Worm (Caenorhabditis elegans): ENCODE results near the gene K07F5.12.

K07F5.12 gene

DNA sequence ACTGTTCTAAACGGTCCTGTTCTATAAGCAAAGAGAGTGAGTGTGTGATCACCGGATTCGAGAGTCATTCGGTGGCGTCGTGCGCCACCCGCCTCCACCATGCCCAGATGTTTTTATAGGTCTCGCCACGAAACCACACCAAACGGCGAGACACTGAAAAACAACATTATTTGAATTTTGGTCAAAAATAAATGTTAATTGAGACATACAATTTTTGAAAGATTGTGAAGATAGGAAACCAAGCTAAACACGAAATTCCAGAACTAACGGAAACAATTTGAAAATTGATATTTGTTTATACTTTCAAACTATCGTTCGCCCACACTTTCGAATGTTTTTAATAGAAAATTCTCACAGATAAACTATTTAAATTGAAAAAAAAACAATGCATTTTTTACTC lies 31.3 kb upstream of the K07F5.12 start, which contains the start of gene catp-6:
Gene catp-6 (minus strand): TSS at position 101 of the 400 bp plus-strand sequence.
- TF ChIP-seq mdl-1 (tag; optimal IDR thresholded peaks at IDR 0.05) (no peak), ama-1 (optimal IDR thresholded peaks at IDR 0.05) (no peak), mml-1 (tag; optimal IDR thresholded peaks at IDR 0.05) (no peak), lsy-12 (tag; optimal IDR thresholded peaks at IDR 0.05) (no peak), nhr-25 (tag; optimal IDR thresholded peaks at IDR 0.05) (no peak), ceh-9 (tag; optimal IDR thresholded peaks at IDR 0.05) (no peak), fkh-10 (GFP tag; optimal IDR thresholded peaks at IDR 0.05) (no peak), daf-12 (tag; optimal IDR thresholded peaks at IDR 0.05) (no peak), fkh-2 (tag; optimal IDR thresholded peaks at IDR 0.05) (no peak), ceh-16 (tag; optimal IDR thresholded peaks at IDR 0.05) (no peak), nhr-11 (tag; optimal IDR thresholded peaks at IDR 0.05) (no peak), ztf-4 (tag; optimal IDR thresholded peaks at IDR 0.05) (no peak)

DNA sequence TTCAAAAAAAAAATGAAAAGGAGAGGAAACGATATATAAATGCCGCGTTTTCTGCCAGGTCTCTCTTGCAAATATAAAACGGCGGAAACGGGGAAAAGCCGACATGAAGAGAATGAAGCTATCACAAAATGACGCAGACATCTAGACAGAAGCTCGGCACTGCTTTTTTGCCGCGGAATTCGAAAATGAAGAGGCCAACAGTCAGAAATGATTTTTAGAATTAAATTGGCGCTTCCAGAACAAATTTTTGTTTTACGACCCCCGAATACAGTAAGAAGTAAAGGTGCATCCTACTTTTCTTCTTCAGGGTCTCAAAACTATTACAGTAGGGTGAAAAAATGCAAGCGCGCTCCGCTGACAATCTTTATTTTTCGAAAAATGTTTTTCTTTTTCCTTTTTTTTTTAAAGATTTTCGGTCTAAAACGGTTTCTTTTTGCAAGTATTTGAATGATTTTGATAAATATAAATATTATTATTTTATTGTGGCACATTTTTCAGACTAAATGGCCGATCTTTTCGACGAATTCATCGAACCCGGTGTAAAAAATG lies 30.5 kb upstream of the K07F5.12 start, which contains the start of gene mtr-4:
Gene mtr-4 (plus strand): TSS at position 499 of the 549 bp plus-strand sequence.
- no peak for TF ChIP-seq ama-1 (optimal IDR thresholded peaks at IDR 0.05)
- TF ChIP-seq pha-4 (tag; optimal IDR thresholded peaks at IDR 0.05), result no peak
- no peak for TF ChIP-seq unc-62 (GFP tag; optimal IDR thresholded peaks at IDR 0.05)
- TF ChIP-seq lin-15B (tag; optimal IDR thresholded peaks at IDR 0.05), result peak; percentile 62
- TF ChIP-seq skn-1 (tag; optimal IDR thresholded peaks at IDR 0.05), result peak; percentile 24
- no peak for TF ChIP-seq nhr-43 (tag; optimal IDR thresholded peaks at IDR 0.05; ENCODE audit: poor library complexity, severe bottlenecking)
- peak; percentile 85 for TF ChIP-seq elt-2 (tag; optimal IDR thresholded peaks at IDR 0.05)
- TF ChIP-seq ceh-82 (tag; optimal IDR thresholded peaks at IDR 0.05), result no peak
- peak; percentile 27 for TF ChIP-seq egl-5 (tag; optimal IDR thresholded peaks at IDR 0.05)
- no peak for TF ChIP-seq nfya-1 (tag; optimal IDR thresholded peaks at IDR 0.05; ENCODE audit: insufficient read depth)
- TF ChIP-seq lsy-12 (tag; optimal IDR thresholded peaks at IDR 0.05), result no peak

ce11 chrIV:9832586-9832985 lies 23.2 kb upstream of the K07F5.12 start, which contains the start of gene kin-21:
TSS of gene kin-21 (plus strand) at chrIV:9832886.
- TF ChIP-seq zag-1 (tag; optimal IDR thresholded peaks at IDR 0.05), result no peak
- no peak for TF ChIP-seq unc-62 (GFP tag; optimal IDR thresholded peaks at IDR 0.05)
- TF ChIP-seq ZK546.5 (tag; optimal IDR thresholded peaks at IDR 0.05), result no peak
- no peak for TF ChIP-seq nhr-23 (tag; optimal IDR thresholded peaks at IDR 0.05)
- TF ChIP-seq ceh-82 (tag; optimal IDR thresholded peaks at IDR 0.05), result no peak
- no peak for TF ChIP-seq egl-27 (tag; optimal IDR thresholded peaks at IDR 0.05)
- no peak for TF ChIP-seq jun-1 (tag; optimal IDR thresholded peaks at IDR 0.05)
- TF ChIP-seq nfya-1 (tag; optimal IDR thresholded peaks at IDR 0.05; ENCODE audit: insufficient read depth), result no peak
- TF ChIP-seq lin-39 (tag; optimal IDR thresholded peaks at IDR 0.05), result no peak
- no peak for TF ChIP-seq ceh-16 (tag; optimal IDR thresholded peaks at IDR 0.05)
- no peak for TF ChIP-seq lin-15B (tag; optimal IDR thresholded peaks at IDR 0.05)
- no peak for TF ChIP-seq ceh-9 (tag; optimal IDR thresholded peaks at IDR 0.05)
- TF ChIP-seq snpc-4 (tag; optimal IDR thresholded peaks at IDR 0.05), result no peak
- no peak for TF ChIP-seq elt-3 (tag; optimal IDR thresholded peaks at IDR 0.05)
- TF ChIP-seq ztf-4 (tag; optimal IDR thresholded peaks at IDR 0.05), result no peak
- TF ChIP-seq aly-2 (tag; optimal IDR thresholded peaks at IDR 0.05), result no peak
- no peak for TF ChIP-seq mdl-1 (tag; optimal IDR thresholded peaks at IDR 0.05)

- no peak for TF ChIP-seq nhr-67 (tag; optimal IDR thresholded peaks at IDR 0.05)
- no peak for TF ChIP-seq nhr-28 (tag; optimal IDR thresholded peaks at IDR 0.05)
- TF ChIP-seq egl-27 (tag; optimal IDR thresholded peaks at IDR 0.05), result no peak
- no peak for TF ChIP-seq nhr-43 (tag; optimal IDR thresholded peaks at IDR 0.05; ENCODE audit: poor library complexity, severe bottlenecking)
- no peak for TF ChIP-seq unc-62 (GFP tag; optimal IDR thresholded peaks at IDR 0.05)
- no peak for TF ChIP-seq pqm-1 (tag; optimal IDR thresholded peaks at IDR 0.05)
- no peak for TF ChIP-seq fkh-10 (GFP tag; optimal IDR thresholded peaks at IDR 0.05)
Measured at ce11 chrIV:9833337-9833736, 22.5 kb upstream of the K07F5.12 start.

ce11 chrIV:9836317-9836716 lies 19.5 kb upstream of the K07F5.12 start, which contains the start of gene msp-81:
TSS of gene msp-81 (minus strand) at chrIV:9836417.
- TF ChIP-seq nhr-11 (tag; optimal IDR thresholded peaks at IDR 0.05), result no peak
- TF ChIP-seq skn-1 (tag; optimal IDR thresholded peaks at IDR 0.05), result no peak
- TF ChIP-seq pqm-1 (tag; optimal IDR thresholded peaks at IDR 0.05), result no peak
- TF ChIP-seq ceh-16 (tag; optimal IDR thresholded peaks at IDR 0.05), result no peak
- no peak for TF ChIP-seq lsy-12 (tag; optimal IDR thresholded peaks at IDR 0.05)
- TF ChIP-seq elt-2 (tag; optimal IDR thresholded peaks at IDR 0.05), result no peak
